Worm (Caenorhabditis elegans) whole organism, dauer: Measurements from ENCODE around the gene F32D8.5.

Experiments used
- unc-62 ChIP-seq: sonication (generic microtip); optimal IDR thresholded peaks from 2 replicates; lab custom pipeline; 2017; ENCODE audit warnings: missing biosample characterization, missing genetic modification reagents, missing genetic modification characterization

F32D8.5 gene

ce11 chrV:10894601-10895000 is at the start of gene F32D8.5, which contains the start of gene F32D8.14:
F32D8.5 (plus strand) TSS chrV:10894800.
F32D8.14 (minus strand) TSS chrV:10894788.
- TF ChIP-seq unc-62 (GFP tag; lab: Kevin White, UChicago) = no peak

- no peak for TF ChIP-seq unc-62 (GFP tag; lab: Kevin White, UChicago)
Measured at ce11 chrV:10846893-10847292, 47.7 kb upstream of the F32D8.5 start, which contains the start of gene C29A12.6. C29A12.6 (plus strand) TSS chrV:10847193.

- no peak for TF ChIP-seq unc-62 (GFP tag; lab: Kevin White, UChicago)
Measured at ce11 chrV:10854197-10854596, 40.4 kb upstream of the F32D8.5 start.

- no peak for TF ChIP-seq unc-62 (GFP tag; lab: Kevin White, UChicago)
Measured at ce11 chrV:10855363-10855762, 39.2 kb upstream of the F32D8.5 start.

ce11 chrV:10856901-10857637 is 37.5 kb upstream of the F32D8.5 start:
- TF ChIP-seq unc-62 (GFP tag; lab: Kevin White, UChicago) = no peak

ce11 chrV:10858340-10858739 is 36.3 kb upstream of the F32D8.5 start:
- no peak for TF ChIP-seq unc-62 (GFP tag; lab: Kevin White, UChicago)

ce11 chrV:10859048-10859637 is 35.5 kb upstream of the F32D8.5 start:
- TF ChIP-seq unc-62 (GFP tag; lab: Kevin White, UChicago) = no peak

- TF ChIP-seq unc-62 (GFP tag; lab: Kevin White, UChicago) = no peak
Measured at ce11 chrV:10859775-10860174, 34.8 kb upstream of the F32D8.5 start.

ce11 chrV:10860526-10861037 is 34.0 kb upstream of the F32D8.5 start:
- no peak for TF ChIP-seq unc-62 (GFP tag; lab: Kevin White, UChicago)

ce11 chrV:10861611-10862262 is 32.9 kb upstream of the F32D8.5 start:
- TF ChIP-seq unc-62 (GFP tag; lab: Kevin White, UChicago) = no peak

ce11 chrV:10862457-10863097 is 32.0 kb upstream of the F32D8.5 start:
- TF ChIP-seq unc-62 (GFP tag; lab: Kevin White, UChicago) = no peak

ce11 chrV:10865599-10865998 is 29.0 kb upstream of the F32D8.5 start, which contains the start of gene saeg-1:
saeg-1 (minus strand) TSS chrV:10865699.
- TF ChIP-seq unc-62 (GFP tag; lab: Kevin White, UChicago) = no peak

- no peak for TF ChIP-seq unc-62 (GFP tag; lab: Kevin White, UChicago)
Measured at ce11 chrV:10867586-10867985, 27.0 kb upstream of the F32D8.5 start.

- TF ChIP-seq unc-62 (GFP tag; lab: Kevin White, UChicago) = no peak
Measured at ce11 chrV:10870050-10870449, 24.6 kb upstream of the F32D8.5 start.

ce11 chrV:10871457-10871861 is 23.1 kb upstream of the F32D8.5 start:
- no peak for TF ChIP-seq unc-62 (GFP tag; lab: Kevin White, UChicago)

- no peak for TF ChIP-seq unc-62 (GFP tag; lab: Kevin White, UChicago)
Measured at ce11 chrV:10873190-10873589, 21.4 kb upstream of the F32D8.5 start.
